Fruit fly (Drosophila melanogaster): ENCODE results near the gene CG5070.

- TF ChIP-seq CG8478 (optimal IDR thresholded peaks at IDR 0.05), result no peak
- no peak for TF ChIP-seq CTCF (optimal IDR thresholded peaks at IDR 0.05)
Measured at dm6 chrX:17174115-17174514, 28.8 kb upstream of the CG5070 start.

Measured in S2 (cell line).